Worm (Caenorhabditis elegans) whole organism, L2 larva: Measurements from ENCODE around the gene lgg-2.

Experiments
- C34F6.9 ChIP-seq: fragments of 150-350 bp; optimal IDR thresholded peaks from 2 replicates; lab custom pipeline; 2014; ENCODE audit warnings: missing biosample characterization, missing genetic modification characterization
- F13H6.1 ChIP-seq: sonication (generic microtip); optimal IDR thresholded peaks from 2 replicates; lab custom pipeline; 2016; ENCODE audit warnings: missing genetic modification characterization, missing compliant biosample characterization
- R02D3.7 ChIP-seq: fragments of 150-350 bp; optimal IDR thresholded peaks from 2 replicates; lab custom pipeline; 2014; ENCODE audit warnings: missing biosample characterization, missing genetic modification characterization
- ZK546.5 ChIP-seq: sonication (generic microtip); optimal IDR thresholded peaks from 2 replicates; lab custom pipeline; 2017; ENCODE audit warnings: missing biosample characterization, missing genetic modification characterization
- alr-1 ChIP-seq: fragments of 150-350 bp; optimal IDR thresholded peaks from 2 replicates; lab custom pipeline; 2014; ENCODE audit warnings: missing biosample characterization, missing genetic modification characterization
- ama-1 ChIP-seq: fragments of 150-350 bp; optimal IDR thresholded peaks from 2 replicates; lab custom pipeline; 2018; ENCODE audit warnings: inconsistent platforms
- blmp-1 ChIP-seq: sonication (generic microtip); optimal IDR thresholded peaks from 2 replicates; lab custom pipeline; 2017; ENCODE audit warnings: missing genetic modification characterization, mild to moderate bottlenecking, missing compliant biosample characterization, antibody characterized with exemption, moderate library complexity; ENCODE audit not compliant: insufficient read depth
- ceh-16 ChIP-seq: fragments of 150-350 bp; optimal IDR thresholded peaks from 2 replicates; lab custom pipeline; 2014; ENCODE audit warnings: missing biosample characterization, missing genetic modification characterization
- ceh-82 ChIP-seq: fragments of 150-350 bp; optimal IDR thresholded peaks from 2 replicates; lab custom pipeline; 2014; ENCODE audit warnings: missing biosample characterization, missing genetic modification characterization
- crh-2 ChIP-seq: sonication (generic microtip); optimal IDR thresholded peaks from 2 replicates; lab custom pipeline; 2017; ENCODE audit warnings: missing biosample characterization, missing genetic modification characterization
- dmd-4 ChIP-seq: sonication (generic microtip); optimal IDR thresholded peaks from 2 replicates; lab custom pipeline; 2017; ENCODE audit warnings: missing biosample characterization, missing genetic modification characterization
- elt-1 ChIP-seq: fragments of 150-350 bp; optimal IDR thresholded peaks from 2 replicates; lab custom pipeline; 2014; ENCODE audit warnings: missing biosample characterization, missing genetic modification characterization
- elt-3 ChIP-seq: sonication (generic microtip); optimal IDR thresholded peaks from 2 replicates; lab custom pipeline; 2017; ENCODE audit warnings: missing biosample characterization, missing genetic modification characterization
- fos-1 ChIP-seq: fragments of 150-350 bp; optimal IDR thresholded peaks from 2 replicates; lab custom pipeline; 2014; ENCODE audit warnings: missing biosample characterization, missing genetic modification characterization
- gmeb-1 ChIP-seq: fragments of 150-350 bp; optimal IDR thresholded peaks from 2 replicates; lab custom pipeline; 2014; ENCODE audit warnings: missing biosample characterization, missing genetic modification characterization
- lin-11 ChIP-seq: fragments of 150-350 bp; sonication (generic microtip); optimal IDR thresholded peaks from 2 replicates; lab custom pipeline; 2014; ENCODE audit warnings: missing biosample characterization, missing genetic modification characterization, inconsistent platforms, mixed read lengths
- lin-13 ChIP-seq: fragments of 150-350 bp; optimal IDR thresholded peaks from 2 replicates; lab custom pipeline; 2014; ENCODE audit warnings: missing biosample characterization, missing genetic modification reagents, missing genetic modification characterization
- lin-39 ChIP-seq: fragments of 150-350 bp; optimal IDR thresholded peaks from 2 replicates; lab custom pipeline; 2014; ENCODE audit warnings: missing biosample characterization, missing genetic modification reagents, missing genetic modification characterization
- lsy-2 ChIP-seq, 2 experiments: fragments of 150-350 bp in 1 of 2; sonication (generic microtip) in 1 of 2; optimal IDR thresholded peaks; 2 replicates each; lab custom pipeline; 2014 to 2017; ENCODE audit warnings: missing biosample characterization in 2 of 2, missing genetic modification characterization in 2 of 2
- mab-5 ChIP-seq: fragments of 150-350 bp; optimal IDR thresholded peaks from 2 replicates; lab custom pipeline; 2014; ENCODE audit warnings: missing biosample characterization, missing genetic modification characterization
- mbf-1 ChIP-seq: sonication (generic microtip); optimal IDR thresholded peaks from 2 replicates; lab custom pipeline; 2017; ENCODE audit warnings: missing biosample characterization, missing genetic modification characterization
- mdl-1 ChIP-seq, 2 experiments: fragments of 150-350 bp in 1 of 2; sonication (generic microtip) in 1 of 2; optimal IDR thresholded peaks; 2 replicates each; lab custom pipeline; 2017; ENCODE audit warnings: missing biosample characterization in 2 of 2, missing genetic modification characterization in 2 of 2
- nhr-10 ChIP-seq: sonication (generic microtip); optimal IDR thresholded peaks from 2 replicates; lab custom pipeline; 2017; ENCODE audit warnings: missing biosample characterization, missing genetic modification characterization
- nhr-11 ChIP-seq: fragments of 150-350 bp; optimal IDR thresholded peaks from 2 replicates; lab custom pipeline; 2014; ENCODE audit warnings: missing biosample characterization, missing genetic modification characterization
- nhr-12 ChIP-seq: fragments of 150-350 bp; optimal IDR thresholded peaks from 2 replicates; lab custom pipeline; 2014; ENCODE audit warnings: missing biosample characterization, missing genetic modification characterization
- nhr-129 ChIP-seq: fragments of 150-350 bp; optimal IDR thresholded peaks from 2 replicates; lab custom pipeline; 2014; ENCODE audit warnings: missing biosample characterization, missing genetic modification characterization
- nhr-21 ChIP-seq: fragments of 150-350 bp; optimal IDR thresholded peaks from 2 replicates; lab custom pipeline; 2014; ENCODE audit warnings: missing biosample characterization, missing genetic modification characterization
- nhr-237 ChIP-seq: fragments of 150-350 bp; optimal IDR thresholded peaks from 2 replicates; lab custom pipeline; 2014; ENCODE audit warnings: missing biosample characterization, missing genetic modification characterization
- nhr-25 ChIP-seq: fragments of 150-350 bp; sonication (generic microtip); optimal IDR thresholded peaks from 3 replicates; lab custom pipeline; 2014; ENCODE audit warnings: missing biosample characterization, missing genetic modification characterization
- nhr-6 ChIP-seq: fragments of 150-350 bp; optimal IDR thresholded peaks from 2 replicates; lab custom pipeline; 2014; ENCODE audit warnings: missing biosample characterization, missing genetic modification characterization
- nhr-77 ChIP-seq: fragments of 150-350 bp; optimal IDR thresholded peaks from 2 replicates; lab custom pipeline; 2014; ENCODE audit warnings: missing biosample characterization, missing genetic modification characterization
- peb-1 ChIP-seq: fragments of 150-350 bp; optimal IDR thresholded peaks from 2 replicates; lab custom pipeline; 2014; ENCODE audit warnings: missing biosample characterization, missing genetic modification characterization
- sem-4 ChIP-seq: fragments of 150-350 bp; optimal IDR thresholded peaks from 2 replicates; lab custom pipeline; 2014; ENCODE audit warnings: missing biosample characterization, missing genetic modification reagents, missing genetic modification characterization
- skn-1 ChIP-seq: sonication (generic microtip); optimal IDR thresholded peaks from 2 replicates; lab custom pipeline; 2017; ENCODE audit warnings: missing biosample characterization, missing genetic modification characterization
- sma-3 ChIP-seq: sonication (generic microtip); optimal IDR thresholded peaks from 2 replicates; lab custom pipeline; 2016; ENCODE audit warnings: missing genetic modification reagents, missing genetic modification characterization, missing compliant biosample characterization
- sma-9 ChIP-seq, 2 experiments: fragments of 150-350 bp in 1 of 2; sonication (generic microtip) in 1 of 2; optimal IDR thresholded peaks; 2 replicates each; lab custom pipeline; 2014 to 2016; ENCODE audit warnings: missing genetic modification characterization in 2 of 2, mild to moderate bottlenecking in 1 of 2, missing biosample characterization in 1 of 2, missing compliant biosample characterization in 1 of 2, missing genetic modification reagents in 1 of 2, moderate library complexity in 1 of 2
- snpc-4 ChIP-seq: fragments of 150-350 bp; optimal IDR thresholded peaks from 2 replicates; lab custom pipeline; 2014; ENCODE audit warnings: missing biosample characterization, missing genetic modification characterization
- unc-39 ChIP-seq: fragments of 150-350 bp; optimal IDR thresholded peaks from 2 replicates; lab custom pipeline; 2014; ENCODE audit warnings: missing biosample characterization, missing genetic modification characterization
- unc-55 ChIP-seq: fragments of 150-350 bp; sonication (generic microtip); optimal IDR thresholded peaks from 3 replicates; lab custom pipeline; 2014; ENCODE audit warnings: missing biosample characterization, missing genetic modification reagents, missing genetic modification characterization
- unc-62 ChIP-seq: fragments of 150-350 bp; optimal IDR thresholded peaks from 2 replicates; lab custom pipeline; 2014; ENCODE audit warnings: missing biosample characterization, missing genetic modification reagents, missing genetic modification characterization
- zag-1 ChIP-seq: fragments of 150-350 bp; optimal IDR thresholded peaks from 2 replicates; lab custom pipeline; 2014; ENCODE audit warnings: missing biosample characterization, missing genetic modification characterization
- ztf-1 ChIP-seq: fragments of 200-800 bp; sonication (Bioruptor generic); conservative IDR thresholded peaks from 2 replicates; pipeline ENCODE4 v1.3.6; 2022; ENCODE audit warnings: missing genetic modification characterization, missing compliant biosample characterization
- ztf-11 ChIP-seq: sonication (generic microtip); optimal IDR thresholded peaks from 2 replicates; lab custom pipeline; 2017; ENCODE audit warnings: missing biosample characterization, missing genetic modification characterization
- ztf-4 ChIP-seq: fragments of 150-350 bp; optimal IDR thresholded peaks from 2 replicates; lab custom pipeline; 2014; ENCODE audit warnings: missing biosample characterization, missing genetic modification characterization

lgg-2 gene

DNA sequence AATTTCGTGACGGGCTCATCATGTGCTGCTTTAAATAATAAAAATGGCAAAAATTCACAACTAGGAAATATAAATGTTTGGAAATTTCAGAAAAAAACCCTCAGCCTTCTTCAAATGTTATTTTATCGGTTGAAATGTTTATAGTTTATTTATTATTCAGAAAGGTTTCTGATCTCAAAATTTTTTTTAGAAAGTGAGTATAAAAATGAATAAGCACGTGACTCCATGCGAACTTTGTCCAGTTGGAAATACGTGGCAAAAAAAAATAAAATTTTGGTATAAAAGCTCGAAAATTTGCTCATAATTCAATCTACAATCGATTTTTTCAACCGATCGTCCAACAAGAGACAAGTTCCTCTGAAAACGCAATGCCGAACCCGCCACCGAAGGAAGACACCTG lies 13.8 kb upstream of the lgg-2 start, which contains the start of gene nsph-3.1:
nsph-3.1 (plus strand) TSS at position 301 of the 400 bp plus-strand sequence.
- TF ChIP-seq R02D3.7 (tag; lab: Kevin White, UChicago) (no peak), nhr-25 (tag; lab: Kevin White, UChicago) (no peak), unc-62 (GFP tag; lab: Kevin White, UChicago) (no peak), sma-3 (GFP tag; lab: Kevin White, UChicago) (no peak), mdl-1 (tag; optimal IDR thresholded peaks at IDR 0.05; lab: Kevin White, UChicago) (no peak), nhr-6 (tag; lab: Kevin White, UChicago) (no peak), alr-1 (no peak), ztf-11 (tag; lab: Kevin White, UChicago) (no peak), lin-39 (tag; lab: Kevin White, UChicago) (no peak), ztf-1 (GFP tag; lab: Robert Waterston, UW) (no peak), unc-55 (no peak), elt-3 (no peak), snpc-4 (tag; lab: Kevin White, UChicago) (no peak), C34F6.9 (tag; lab: Kevin White, UChicago) (no peak)

DNA sequence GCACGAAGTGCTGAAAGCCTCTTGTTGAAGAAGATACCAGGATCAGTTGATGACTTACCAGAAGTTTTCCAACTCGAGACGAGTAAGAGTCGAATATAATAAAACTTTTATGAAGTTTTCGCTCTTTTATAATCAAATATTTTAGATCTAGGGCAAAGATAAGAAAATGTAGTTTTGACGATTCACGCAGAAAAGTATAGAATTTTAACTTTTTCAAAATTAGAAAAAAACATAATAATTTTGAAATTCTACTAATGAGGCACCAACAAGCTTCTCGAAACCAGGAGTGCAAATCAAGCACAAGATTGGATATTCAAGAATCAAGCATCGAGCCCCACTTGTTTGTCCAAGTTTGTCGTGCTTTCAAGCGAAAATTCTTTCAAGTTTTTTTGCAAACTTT lies 13.1 kb upstream of the lgg-2 start, which contains the start of gene Y69E1A.1:
Y69E1A.1 (minus strand) TSS at position 101 of the 400 bp plus-strand sequence.
- TF ChIP-seq sma-3 (GFP tag; lab: Kevin White, UChicago) (no peak), elt-1 (tag; lab: Kevin White, UChicago) (no peak), ceh-16 (tag; lab: Kevin White, UChicago) (no peak), nhr-6 (tag; lab: Kevin White, UChicago) (no peak), F13H6.1 (tag; lab: Kevin White, UChicago) (no peak), ztf-1 (GFP tag; lab: Robert Waterston, UW) (no peak), dmd-4 (tag; lab: Kevin White, UChicago) (no peak), C34F6.9 (tag; lab: Kevin White, UChicago) (no peak), skn-1 (tag; lab: Kevin White, UChicago) (no peak), R02D3.7 (tag; lab: Kevin White, UChicago) (no peak), lin-11 (no peak)
- TF ChIP-seq, all 48 proteins: peak for 0

DNA sequence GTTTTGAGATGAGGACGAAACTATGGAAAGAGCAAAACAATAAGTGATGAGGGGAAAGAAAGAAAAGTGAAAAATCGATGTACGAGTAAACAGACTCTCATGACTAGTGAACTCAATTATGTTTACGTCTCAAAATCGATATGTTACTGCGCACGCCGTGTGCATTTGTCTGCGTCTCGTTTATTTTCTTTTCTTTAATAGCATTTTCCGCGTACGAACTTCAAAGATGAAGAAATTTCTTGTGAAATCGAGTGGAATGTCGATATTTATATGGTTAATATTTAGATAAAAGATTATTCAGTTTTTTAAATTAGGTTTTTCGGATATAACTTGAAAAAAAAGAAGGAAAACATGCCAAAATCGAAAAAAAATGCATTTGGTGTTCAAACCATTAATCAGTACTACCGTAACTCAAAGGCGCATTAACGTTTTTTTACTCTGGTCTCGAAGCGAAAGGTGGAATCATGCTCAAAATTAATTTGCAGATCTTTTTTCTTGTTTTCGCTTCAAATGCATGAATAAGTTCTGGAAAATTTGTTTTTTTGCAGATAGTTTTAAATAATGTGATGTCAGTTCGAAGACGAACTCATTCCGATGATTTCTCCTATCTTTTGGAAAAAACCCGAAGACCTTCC lies 1.3 kb upstream of the lgg-2 start, which contains the start of gene fic-1:
fic-1 (plus strand) TSS at position 549 of the 635 bp plus-strand sequence.
- TF ChIP-seq mbf-1 (tag; lab: Kevin White, UChicago) (no peak), elt-3 (no peak), ZK546.5 (tag; lab: Kevin White, UChicago) (no peak), sma-3 (GFP tag; lab: Kevin White, UChicago) (peak; percentile 22), ceh-82 (no peak), nhr-77 (tag; lab: Kevin White, UChicago) (no peak), nhr-25 (tag; lab: Kevin White, UChicago) (no peak), ztf-4 (peak; percentile 63), gmeb-1 (tag; lab: Kevin White, UChicago) (no peak), lin-39 (tag; lab: Kevin White, UChicago) (no peak), unc-39 (tag; lab: Kevin White, UChicago) (no peak), lsy-2 (tag; optimal IDR thresholded peaks at IDR 0.05; lab: Kevin White, UChicago) (peak; percentile 37 to 83), lin-11 (no peak), ceh-16 (tag; lab: Kevin White, UChicago) (no peak), ztf-1 (GFP tag; lab: Robert Waterston, UW) (no peak), snpc-4 (tag; lab: Kevin White, UChicago) (peak; percentile 36), unc-62 (GFP tag; lab: Kevin White, UChicago) (no peak), unc-55 (peak; percentile 94), dmd-4 (tag; lab: Kevin White, UChicago) (no peak), ztf-11 (tag; lab: Kevin White, UChicago) (no peak), nhr-237 (no peak), nhr-12 (tag; lab: Kevin White, UChicago) (no peak), fos-1 (tag; lab: Kevin White, UChicago) (peak; percentile 19), peb-1 (tag; lab: Kevin White, UChicago) (no peak), nhr-10 (tag; lab: Kevin White, UChicago) (no peak), sma-9 (GFP tag; optimal IDR thresholded peaks at IDR 0.05; lab: Kevin White, UChicago) (peak; percentile 84), sma-9 (tag; optimal IDR thresholded peaks at IDR 0.05; lab: Kevin White, UChicago) (no peak), nhr-6 (tag; lab: Kevin White, UChicago) (peak; percentile 56), nhr-21 (tag; lab: Kevin White, UChicago) (no peak), ama-1 (peak; percentile 24), nhr-129 (tag; lab: Kevin White, UChicago) (peak; percentile 81), F13H6.1 (tag; lab: Kevin White, UChicago) (peak; percentile 44), sem-4 (tag; lab: Kevin White, UChicago) (peak; percentile 33), lin-13 (peak; percentile 74), C34F6.9 (tag; lab: Kevin White, UChicago) (peak; percentile 92), skn-1 (tag; lab: Kevin White, UChicago) (peak; percentile 38), crh-2 (tag; lab: Kevin White, UChicago) (peak; percentile 90), zag-1 (tag; lab: Kevin White, UChicago) (peak; percentile 64), alr-1 (no peak), mdl-1 (tag; optimal IDR thresholded peaks at IDR 0.05; lab: Kevin White, UChicago) (peak; percentile 77 to 84), nhr-11 (tag; lab: Kevin White, UChicago) (no peak), blmp-1 (tag; lab: Kevin White, UChicago) (no peak), mab-5 (tag; lab: Kevin White, UChicago) (peak; percentile 51)
- TF ChIP-seq, all 48 proteins: peak for 19
